Worm (Caenorhabditis elegans) whole organism, midembryonic: ENCODE results near the gene T09A5.5.

Source experiments
- flt-1 ChIP-seq: fragments of 200-800 bp; sonication (Bioruptor generic); IDR thresholded peaks from 2 replicates; pipeline ENCODE4 v1.3.6; 2022; ENCODE audit warnings: missing genetic modification characterization, missing compliant biosample characterization
- med-1 ChIP-seq: sonication (generic microtip); optimal IDR thresholded peaks from 2 replicates; lab custom pipeline; 2017; ENCODE audit warnings: missing genetic modification characterization, mild to moderate bottlenecking, missing compliant biosample characterization, antibody characterized with exemption, missing genetic modification reagents; ENCODE audit not compliant: insufficient read depth
- ztf-29 ChIP-seq: fragments of 200-800 bp; sonication (Bioruptor generic); IDR thresholded peaks from 2 replicates; pipeline ENCODE4 v1.3.6; 2022; ENCODE audit warnings: missing genetic modification reagents, missing genetic modification characterization, missing compliant biosample characterization

ce11 chrII:7825107-7825506 is 28.5 kb downstream of the T09A5.5 start, which contains the start of gene srw-62:
- no peak for TF ChIP-seq flt-1
- TF ChIP-seq med-1 (GFP tag; lab: Kevin White, UChicago) = no peak
- TF ChIP-seq ztf-29 (GFP tag; lab: Robert Waterston, UW) = no peak
